Fruit fly (Drosophila melanogaster): ENCODE results near the gene CG18749.
A peak's percentile ranks its signal among the peaks of the same experiment; 100 is the strongest.

CG18749 gene

DNA sequence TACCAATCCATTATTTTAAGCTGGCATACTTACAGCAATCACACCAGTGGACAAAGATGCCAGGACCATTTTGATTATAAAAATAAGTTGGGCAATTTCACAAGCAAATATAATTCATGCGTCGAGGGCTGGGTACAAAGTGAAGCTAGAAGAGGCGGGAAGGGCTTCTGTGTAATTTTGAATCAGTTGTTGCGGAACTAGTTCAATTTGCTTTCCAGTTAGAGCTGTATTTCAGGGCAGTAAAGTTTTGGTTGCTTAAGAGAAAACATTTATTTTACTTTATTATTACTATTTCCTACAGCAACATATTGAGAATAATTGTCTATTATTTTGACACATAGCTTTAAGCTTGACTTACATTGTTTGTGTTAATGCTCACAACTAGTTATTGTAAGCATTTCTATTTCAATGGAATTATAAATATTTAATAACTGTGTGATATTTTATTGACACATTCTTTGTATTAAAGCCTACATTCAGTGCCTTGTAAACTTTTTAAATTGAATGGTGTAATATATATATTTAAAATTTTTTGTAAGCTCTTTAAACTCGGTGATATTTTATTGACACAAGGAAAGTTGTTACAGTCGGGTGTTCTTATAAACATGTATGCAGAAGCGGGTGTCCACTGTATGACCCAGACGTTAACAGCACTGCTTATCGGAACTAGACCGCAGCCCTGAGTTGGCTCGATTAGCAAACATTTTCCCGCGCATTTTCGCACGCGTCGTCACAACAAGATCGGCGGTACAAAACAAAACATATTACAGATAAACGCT, 20.6 kb downstream of the CG18749 start, which contains the start of the genes RPA1 and Mcm2:
Gene RPA1, minus strand, starts transcription at position 150 of the 779 bp plus-strand sequence.
Gene Mcm2, plus strand, starts transcription at position 669 of the 779 bp plus-strand sequence.
- TF ChIP-seq CTCF (optimal IDR thresholded peaks at IDR 0.05) (peak in 1 of 2 experiments; percentile 22), CG8478 (optimal IDR thresholded peaks at IDR 0.05) (no peak)

DNA sequence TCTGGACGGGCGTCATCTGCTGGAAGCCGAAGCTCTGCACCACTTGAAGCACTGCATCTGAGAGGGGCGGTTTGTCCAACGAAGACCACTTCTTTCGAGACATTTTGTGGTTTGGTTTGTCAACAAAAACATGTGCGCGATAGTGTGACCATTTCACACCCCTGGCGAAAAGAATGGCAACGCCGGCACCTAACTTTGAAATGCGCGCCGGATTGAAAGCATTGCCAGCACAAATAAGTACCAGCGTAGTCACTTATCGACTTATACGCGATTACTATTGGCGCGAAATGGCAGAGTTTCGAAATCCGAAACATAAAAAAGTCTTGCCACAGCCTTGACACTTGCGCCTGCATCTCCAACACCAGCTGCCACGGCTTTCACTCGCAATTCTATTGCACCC, 25.9 kb downstream of the CG18749 start, which contains the start of gene CG9630:
Gene CG9630, minus strand, starts transcription at position 157 of the 400 bp plus-strand sequence.
- peak; percentile 38 to 55 for TF ChIP-seq CTCF (optimal IDR thresholded peaks at IDR 0.05)
- no peak for TF ChIP-seq CG8478 (optimal IDR thresholded peaks at IDR 0.05)

- TF ChIP-seq CTCF (optimal IDR thresholded peaks at IDR 0.05) (no peak), CG8478 (optimal IDR thresholded peaks at IDR 0.05) (no peak)
Observed at dm6 chr3R:8272573-8273165, 28.8 kb downstream of the CG18749 start.

DNA sequence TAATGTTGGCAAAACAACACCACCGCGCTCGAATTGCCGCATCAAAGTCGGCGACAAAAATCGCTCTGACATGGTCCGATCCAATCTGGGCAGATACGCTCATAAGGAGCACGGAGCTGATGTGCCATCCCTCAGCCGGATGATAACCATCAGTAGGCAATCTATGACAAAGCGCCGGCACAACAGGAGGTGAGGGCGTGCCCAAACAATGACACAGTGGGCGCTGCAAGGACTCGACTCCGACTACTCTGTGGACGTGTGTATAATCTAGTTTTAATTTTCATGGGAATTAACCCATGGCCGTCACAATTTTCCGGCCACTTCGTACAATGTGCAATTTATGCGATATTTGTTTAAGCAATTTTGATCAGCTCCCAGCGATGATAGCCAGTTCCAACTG, 31.2 kb downstream of the CG18749 start:
- TF ChIP-seq CTCF (optimal IDR thresholded peaks at IDR 0.05): no peak

dm6 chr3R:8277494-8278293, 33.8 kb downstream of the CG18749 start, which contains the start of gene ato:
ato (plus strand) TSS chr3R:8278052.
- TF ChIP-seq CTCF (optimal IDR thresholded peaks at IDR 0.05): no peak
- no peak for TF ChIP-seq CG8478 (optimal IDR thresholded peaks at IDR 0.05)

DNA sequence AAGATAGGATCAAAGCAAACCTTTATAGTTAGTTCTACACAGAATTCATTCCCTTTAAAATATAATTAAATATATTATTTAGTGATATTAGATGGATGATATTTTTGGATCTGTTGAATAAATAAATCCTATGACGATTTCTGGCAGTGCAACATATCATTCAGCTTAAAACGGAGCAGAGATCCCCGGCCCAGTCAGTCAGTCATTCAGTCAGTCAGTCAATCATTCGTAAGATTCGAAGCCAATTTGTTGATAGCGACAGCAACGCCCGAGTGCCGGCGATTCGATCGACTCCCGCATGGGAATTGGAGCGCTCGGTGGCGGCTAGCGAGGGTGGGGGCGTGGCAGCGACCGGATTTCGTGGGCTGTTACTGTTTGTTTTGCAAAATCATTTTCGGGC, 36.1 kb downstream of the CG18749 start:
- no peak for TF ChIP-seq CTCF (optimal IDR thresholded peaks at IDR 0.05)
- TF ChIP-seq CG8478 (optimal IDR thresholded peaks at IDR 0.05): no peak

- no peak for TF ChIP-seq CG8478 (optimal IDR thresholded peaks at IDR 0.05)
- TF ChIP-seq CTCF (optimal IDR thresholded peaks at IDR 0.05): no peak
Observed at dm6 chr3R:8282727-8283126, 38.9 kb downstream of the CG18749 start.

DNA sequence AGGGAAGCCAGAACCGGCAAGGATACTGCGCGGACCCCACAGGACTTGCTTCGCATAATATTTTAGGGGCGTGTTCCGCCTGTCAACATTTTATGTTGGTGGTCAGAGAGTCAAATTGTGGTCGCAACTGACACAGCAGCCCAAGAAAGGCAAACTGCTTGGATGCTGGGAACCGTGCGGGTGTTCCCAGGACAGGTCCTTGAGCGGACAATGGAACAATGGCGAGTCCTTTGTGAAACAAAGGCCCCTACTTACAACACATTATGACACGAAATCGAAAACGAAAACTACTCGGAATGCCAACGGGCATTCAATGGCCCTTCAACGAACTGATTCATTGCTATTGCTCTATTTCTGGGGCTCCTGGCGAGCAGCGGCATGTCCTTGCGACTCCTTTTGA, 40.4 kb downstream of the CG18749 start:
- TF ChIP-seq CG8478 (optimal IDR thresholded peaks at IDR 0.05) (no peak), CTCF (optimal IDR thresholded peaks at IDR 0.05) (no peak)

- TF ChIP-seq CG8478 (optimal IDR thresholded peaks at IDR 0.05) (no peak), CTCF (optimal IDR thresholded peaks at IDR 0.05) (no peak)
Observed at dm6 chr3R:8285727-8286344, 42.0 kb downstream of the CG18749 start.

DNA sequence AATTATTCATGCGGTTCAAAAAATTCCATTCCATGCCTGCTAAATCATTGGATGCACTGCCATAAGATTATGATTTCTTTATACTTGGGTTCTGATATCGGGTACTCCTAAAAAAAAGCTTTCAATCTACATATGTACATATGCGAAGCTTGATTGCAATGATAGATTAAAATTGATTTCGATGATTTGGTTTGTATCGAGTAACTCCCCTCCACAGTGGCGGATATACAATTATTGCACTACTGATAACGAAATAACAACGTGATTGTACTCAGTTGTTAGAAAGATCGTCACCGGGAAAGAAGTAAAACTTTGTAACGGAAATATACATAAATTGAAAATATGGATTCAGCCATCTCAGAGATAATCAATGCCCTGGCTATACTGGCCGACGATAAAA, 43.8 kb downstream of the CG18749 start, which contains the start of gene Nazo:
Gene Nazo, plus strand, starts transcription at position 180 of the 400 bp plus-strand sequence.
- TF ChIP-seq CG8478 (optimal IDR thresholded peaks at IDR 0.05): no peak
- TF ChIP-seq CTCF (optimal IDR thresholded peaks at IDR 0.05): no peak

- TF ChIP-seq CTCF (optimal IDR thresholded peaks at IDR 0.05): no peak
Observed at dm6 chr3R:8288790-8289189, 44.9 kb downstream of the CG18749 start.

DNA sequence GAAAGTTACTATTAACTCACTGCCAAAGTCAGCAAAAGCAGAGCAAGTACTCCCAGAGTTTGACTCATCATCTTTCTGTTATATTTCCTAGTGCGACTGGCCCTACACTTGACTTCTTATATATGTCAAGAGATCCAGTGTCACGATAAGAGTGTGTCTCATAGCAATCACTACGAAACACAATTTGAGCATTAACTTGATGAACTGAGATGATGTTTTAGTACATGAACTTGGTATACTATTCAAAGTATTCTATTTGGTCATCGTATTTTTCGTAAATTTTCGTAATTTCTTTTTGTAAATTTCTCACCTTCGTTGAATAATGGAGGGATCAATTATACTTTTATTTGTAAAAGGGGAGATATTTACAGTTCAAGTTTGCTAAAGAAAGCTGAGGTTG, 46.6 kb downstream of the CG18749 start, which contains the start of gene CG11672:
Gene CG11672, minus strand, starts transcription at position 101 of the 400 bp plus-strand sequence.
- TF ChIP-seq CTCF (optimal IDR thresholded peaks at IDR 0.05) (no peak), CG8478 (optimal IDR thresholded peaks at IDR 0.05) (no peak)

- TF ChIP-seq CTCF (optimal IDR thresholded peaks at IDR 0.05): no peak
- no peak for TF ChIP-seq CG8478 (optimal IDR thresholded peaks at IDR 0.05)
Observed at dm6 chr3R:8290940-8291339, 47.1 kb downstream of the CG18749 start, which contains the start of gene CG31464. CG31464 (plus strand) TSS chr3R:8291240.

DNA sequence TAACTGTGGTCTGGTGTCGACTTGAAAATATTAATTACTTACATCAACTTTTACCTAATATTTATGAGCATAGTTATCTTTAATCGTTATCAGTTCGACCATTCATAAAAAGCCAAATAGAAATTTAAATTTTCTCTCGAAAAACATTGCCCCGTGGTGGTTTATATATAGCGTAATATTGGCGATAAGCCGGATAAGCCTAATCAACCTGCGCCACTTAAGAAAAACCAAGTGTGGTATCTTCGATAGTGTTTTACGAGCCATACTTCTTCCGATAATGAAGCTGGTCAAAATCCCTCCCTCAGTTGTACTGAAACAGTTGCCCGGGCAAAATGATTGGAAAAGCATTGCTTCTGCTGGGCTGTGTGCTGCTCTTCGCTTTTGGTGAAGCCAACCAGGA, 48.2 kb downstream of the CG18749 start, which contains the start of gene CG31463:
Gene CG31463, plus strand, starts transcription at position 302 of the 400 bp plus-strand sequence.
- TF ChIP-seq CG8478 (optimal IDR thresholded peaks at IDR 0.05) (no peak), CTCF (optimal IDR thresholded peaks at IDR 0.05) (no peak)
